Worm (Caenorhabditis elegans) whole organism, midembryonic: ENCODE data around the gene rft-1.

Experiments used
- T22C8.4 ChIP-seq: fragments of 200-800 bp; sonication (Bioruptor generic); IDR thresholded peaks from 2 replicates; pipeline ENCODE4 v1.3.6; 2022; ENCODE audit warnings: missing genetic modification characterization, missing compliant biosample characterization
- flt-1 ChIP-seq: fragments of 200-800 bp; sonication (Bioruptor generic); IDR thresholded peaks from 2 replicates; pipeline ENCODE4 v1.3.6; 2022; ENCODE audit warnings: missing genetic modification characterization, missing compliant biosample characterization
- med-1 ChIP-seq: sonication (generic microtip); optimal IDR thresholded peaks from 2 replicates; lab custom pipeline; 2017; ENCODE audit warnings: missing genetic modification characterization, mild to moderate bottlenecking, missing compliant biosample characterization, antibody characterized with exemption, missing genetic modification reagents; ENCODE audit not compliant: insufficient read depth
- ztf-23 ChIP-seq: fragments of 200-800 bp; sonication (Bioruptor generic); IDR thresholded peaks from 2 replicates; pipeline ENCODE4 v1.3.6; 2022; ENCODE audit warnings: missing genetic modification reagents, missing genetic modification characterization, missing compliant biosample characterization
- ztf-29 ChIP-seq: fragments of 200-800 bp; sonication (Bioruptor generic); IDR thresholded peaks from 2 replicates; pipeline ENCODE4 v1.3.6; 2022; ENCODE audit warnings: missing genetic modification reagents, missing genetic modification characterization, missing compliant biosample characterization

DNA sequence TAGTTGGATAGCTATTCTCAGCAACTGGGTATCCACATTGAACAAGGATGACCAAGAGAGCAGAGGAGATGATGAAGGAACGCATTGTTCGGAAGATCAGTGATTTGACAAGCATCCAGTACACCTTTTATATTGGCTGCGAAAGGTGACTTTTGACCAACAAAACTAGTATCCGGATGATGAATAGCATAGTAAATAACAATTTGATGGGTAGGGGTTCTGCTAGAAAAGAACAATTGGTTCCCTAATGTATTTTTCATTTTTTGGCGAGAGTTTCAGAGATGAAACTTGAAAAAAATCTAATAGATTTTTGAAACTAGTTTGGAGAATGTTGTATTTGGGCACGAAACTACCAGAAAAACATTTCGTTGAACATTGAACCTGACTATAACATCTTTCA, 14.8 kb downstream of the rft-1 start, which contains the start of gene Y47D7A.11:
- TF ChIP-seq ztf-29, result no peak
- TF ChIP-seq ztf-23, result no peak
- no peak for TF ChIP-seq flt-1 (GFP tag; lab: Robert Waterston, UW)
- no peak for TF ChIP-seq med-1 (GFP tag; lab: Kevin White, UChicago)
- no peak for TF ChIP-seq T22C8.4 (GFP tag; lab: Robert Waterston, UW)
